Worm (Caenorhabditis elegans) whole organism, L3 larva: Measurements from ENCODE around the gene C10A4.10.

Experiments used
- aly-2 ChIP-seq: fragments of 150-350 bp; optimal IDR thresholded peaks from 2 replicates; lab custom pipeline; 2014; ENCODE audit warnings: missing biosample characterization, missing genetic modification characterization
- ama-1 ChIP-seq: fragments of 150-350 bp; optimal IDR thresholded peaks from 2 replicates; lab custom pipeline; 2018
- ceh-82 ChIP-seq: fragments of 150-350 bp; optimal IDR thresholded peaks from 2 replicates; lab custom pipeline; 2014; ENCODE audit warnings: missing biosample characterization, missing genetic modification characterization
- elt-2 ChIP-seq: sonication (generic microtip); optimal IDR thresholded peaks from 2 replicates; lab custom pipeline; 2016; ENCODE audit warnings: missing genetic modification reagents, mild to moderate bottlenecking, missing genetic modification characterization, missing compliant biosample characterization
- lin-39 ChIP-seq: fragments of 150-350 bp; optimal IDR thresholded peaks from 2 replicates; lab custom pipeline; 2018; ENCODE audit warnings: missing biosample characterization, missing genetic modification reagents, missing genetic modification characterization
- nfya-1 ChIP-seq: sonication (generic microtip); optimal IDR thresholded peaks from 2 replicates; lab custom pipeline; 2017; ENCODE audit warnings: missing genetic modification characterization, mild to moderate bottlenecking, missing compliant biosample characterization, antibody characterized with exemption, moderate library complexity; ENCODE audit not compliant: insufficient read depth
- nhr-25 ChIP-seq: sonication (generic microtip); optimal IDR thresholded peaks from 2 replicates; lab custom pipeline; 2017; ENCODE audit warnings: missing biosample characterization, missing genetic modification characterization
- nhr-28 ChIP-seq: fragments of 150-350 bp; optimal IDR thresholded peaks from 2 replicates; lab custom pipeline; 2014; ENCODE audit warnings: missing biosample characterization, missing genetic modification characterization
- pha-4 ChIP-seq: fragments of 150-350 bp; optimal IDR thresholded peaks from 2 replicates; lab custom pipeline; 2014; ENCODE audit warnings: missing biosample characterization, missing genetic modification reagents, missing genetic modification characterization
- sea-2 ChIP-seq: fragments of 150-350 bp; sonication (generic microtip); optimal IDR thresholded peaks from 4 replicates; lab custom pipeline; 2014; ENCODE audit warnings: missing biosample characterization, missing genetic modification reagents, missing genetic modification characterization
- tbx-2 ChIP-seq: sonication (generic microtip); optimal IDR thresholded peaks from 2 replicates; lab custom pipeline; 2016; ENCODE audit warnings: mild to moderate bottlenecking, missing genetic modification characterization, missing compliant biosample characterization

- no peak for TF ChIP-seq pha-4 (tag; lab: Kevin White, UChicago)
- TF ChIP-seq nfya-1: no peak
- no peak for TF ChIP-seq ceh-82 (tag; lab: Kevin White, UChicago)
- no peak for TF ChIP-seq nhr-25 (tag; lab: Kevin White, UChicago)
- TF ChIP-seq lin-39: no peak
- TF ChIP-seq elt-2: no peak
- TF ChIP-seq nhr-28 (tag; lab: Kevin White, UChicago): no peak
- no peak for TF ChIP-seq ama-1
- no peak for TF ChIP-seq aly-2
- no peak for TF ChIP-seq tbx-2 (tag; lab: Kevin White, UChicago)
- no peak for TF ChIP-seq sea-2 (GFP tag; lab: Kevin White, UChicago)
Observed at ce11 chrX:7371945-7372344, 26.7 kb upstream of the C10A4.10 start.
